Worm (Caenorhabditis elegans) whole organism, mixed stage, embryonic: Measurements from ENCODE around the gene clec-233.

ENCODE experiments used
- ceh-39 ChIP-seq: fragments of 150-350 bp; optimal IDR thresholded peaks from 2 replicates; lab custom pipeline; 2014; ENCODE audit warnings: missing biosample characterization, missing genetic modification characterization
- elt-1 ChIP-seq: sonication (generic microtip); optimal IDR thresholded peaks from 2 replicates; lab custom pipeline; 2017; ENCODE audit warnings: missing genetic modification characterization, mild to moderate bottlenecking, missing compliant biosample characterization, antibody characterized with exemption, moderate library complexity, borderline replicate concordance; ENCODE audit not compliant: insufficient read depth
- elt-3 ChIP-seq: fragments of 150-350 bp; optimal IDR thresholded peaks from 2 replicates; lab custom pipeline; 2014; ENCODE audit warnings: missing biosample characterization, missing genetic modification characterization
- flh-1 ChIP-seq: fragments of 200-800 bp; sonication (Bioruptor generic); optimal IDR thresholded peaks from 2 replicates; lab custom pipeline; 2018; ENCODE audit warnings: mild to moderate bottlenecking, missing genetic modification characterization, moderate library complexity, missing compliant biosample characterization
- ham-2 ChIP-seq: fragments of 200-800 bp; sonication (Bioruptor generic); optimal IDR thresholded peaks from 2 replicates; lab custom pipeline; 2018; ENCODE audit warnings: mild to moderate bottlenecking, missing genetic modification characterization, missing compliant biosample characterization
- hlh-1 ChIP-seq: fragments of 150-350 bp; optimal IDR thresholded peaks from 2 replicates; lab custom pipeline; 2014; ENCODE audit warnings: missing biosample characterization, missing genetic modification reagents, missing genetic modification characterization
- nhr-12 ChIP-seq: fragments of 150-350 bp; optimal IDR thresholded peaks from 2 replicates; lab custom pipeline; 2014; ENCODE audit warnings: missing biosample characterization, missing genetic modification characterization
- pha-4 ChIP-seq: fragments of 150-350 bp; optimal IDR thresholded peaks from 2 replicates; lab custom pipeline; 2018; ENCODE audit warnings: missing biosample characterization, missing genetic modification reagents, missing genetic modification characterization
- sptf-1 ChIP-seq: sonication (generic microtip); optimal IDR thresholded peaks from 2 replicates; lab custom pipeline; 2017; ENCODE audit warnings: mild to moderate bottlenecking, missing genetic modification characterization, moderate library complexity, missing compliant biosample characterization

clec-233 gene

DNA sequence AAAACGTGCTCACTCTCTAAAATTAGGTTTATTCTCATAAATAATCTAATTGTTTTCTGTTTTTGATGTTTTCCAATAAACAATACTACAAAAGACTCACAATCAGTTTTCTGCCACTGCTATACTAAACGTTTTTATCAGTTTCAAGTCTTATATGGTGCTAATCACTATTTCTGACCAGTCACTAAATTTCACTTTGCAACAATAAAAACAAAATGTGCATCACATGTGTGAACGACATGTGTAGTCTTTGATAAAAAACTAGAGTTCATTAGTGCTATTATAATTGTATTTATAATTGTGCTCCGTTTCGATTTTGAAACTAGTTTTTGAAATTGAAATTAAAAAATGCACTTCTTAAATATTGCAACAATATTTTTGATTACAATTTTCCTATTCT, 44.2 kb downstream of the clec-233 start, which contains the start of gene cyp-37B1:
Gene cyp-37B1 (plus strand): TSS at position 199 of the 400 bp plus-strand sequence.
- no peak for TF ChIP-seq flh-1 (GFP tag; lab: Kevin White, UChicago)
- no peak for TF ChIP-seq nhr-12 (tag; lab: Kevin White, UChicago)
- no peak for TF ChIP-seq pha-4 (tag; lab: Kevin White, UChicago)
- TF ChIP-seq elt-3 = no peak
- TF ChIP-seq ceh-39 (tag; lab: Kevin White, UChicago) = no peak
- TF ChIP-seq hlh-1 (tag; lab: Kevin White, UChicago) = no peak
- TF ChIP-seq ham-2 (GFP tag; lab: Kevin White, UChicago) = no peak

DNA sequence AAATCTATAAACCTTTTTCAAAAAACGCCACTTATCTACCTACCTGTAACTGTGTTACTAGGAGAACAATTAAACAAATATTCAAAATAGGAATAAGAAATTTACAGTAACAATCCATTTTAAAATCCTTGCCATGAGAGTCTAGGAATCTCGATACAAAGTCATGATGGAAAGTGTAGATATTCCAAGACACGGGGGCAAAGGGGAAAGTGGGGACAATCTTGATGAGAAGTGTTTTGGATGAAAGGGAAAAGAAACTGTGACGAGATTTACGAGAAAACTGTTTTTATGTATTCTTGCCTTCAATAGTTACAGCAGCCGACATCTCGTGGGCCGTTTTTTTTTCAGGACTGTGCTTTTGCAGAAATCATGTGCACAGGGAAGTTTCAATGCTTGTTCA, 48.4 kb downstream of the clec-233 start, which contains the start of gene F28G4.2:
Gene F28G4.2 (minus strand): TSS at position 175 of the 400 bp plus-strand sequence.
- TF ChIP-seq sptf-1 (tag; lab: Kevin White, UChicago) (no peak), elt-1 (tag; lab: Kevin White, UChicago) (peak; percentile 63)
- TF ChIP-seq, all 35 proteins: peak for 1
